Worm (Caenorhabditis elegans) whole organism, L3 larva: Measurements from ENCODE around the gene F52H2.3.
A peak's percentile ranks its signal among the peaks of the same experiment; 100 is the strongest.

Experiments used
- R02D3.7 ChIP-seq: fragments of 150-350 bp; optimal IDR thresholded peaks from 2 replicates; lab custom pipeline; 2014; ENCODE audit warnings: missing biosample characterization, missing genetic modification characterization
- aly-2 ChIP-seq: fragments of 150-350 bp; optimal IDR thresholded peaks from 2 replicates; lab custom pipeline; 2014; ENCODE audit warnings: missing biosample characterization, missing genetic modification characterization
- ama-1 ChIP-seq: fragments of 150-350 bp; optimal IDR thresholded peaks from 2 replicates; lab custom pipeline; 2018
- ceh-82 ChIP-seq: fragments of 150-350 bp; optimal IDR thresholded peaks from 2 replicates; lab custom pipeline; 2014; ENCODE audit warnings: missing biosample characterization, missing genetic modification characterization
- ceh-9 ChIP-seq: sonication (generic microtip); optimal IDR thresholded peaks from 2 replicates; lab custom pipeline; 2018; ENCODE audit warnings: missing biosample characterization, missing genetic modification characterization
- daf-12 ChIP-seq: fragments of 150-350 bp; optimal IDR thresholded peaks from 2 replicates; lab custom pipeline; 2014; ENCODE audit warnings: missing biosample characterization, missing genetic modification reagents, missing genetic modification characterization
- egl-27 ChIP-seq: sonication (generic microtip); optimal IDR thresholded peaks from 4 replicates; lab custom pipeline; 2017; ENCODE audit warnings: missing biosample characterization, missing genetic modification reagents, missing genetic modification characterization
- egl-5 ChIP-seq: fragments of 150-350 bp; optimal IDR thresholded peaks from 2 replicates; lab custom pipeline; 2017; ENCODE audit warnings: missing biosample characterization, missing genetic modification reagents, missing genetic modification characterization, inconsistent platforms
- elt-2 ChIP-seq: sonication (generic microtip); optimal IDR thresholded peaks from 2 replicates; lab custom pipeline; 2016; ENCODE audit warnings: missing genetic modification reagents, mild to moderate bottlenecking, missing genetic modification characterization, missing compliant biosample characterization
- eor-1 ChIP-seq, 2 experiments: fragments of 150-350 bp; optimal IDR thresholded peaks; 2 replicates each; lab custom pipeline; 2014 to 2018; ENCODE audit warnings: missing biosample characterization in 2 of 2, missing genetic modification characterization in 2 of 2
- fkh-10 ChIP-seq: sonication (generic microtip); optimal IDR thresholded peaks from 2 replicates; lab custom pipeline; 2017; ENCODE audit warnings: missing biosample characterization, missing genetic modification reagents, missing genetic modification characterization
- fos-1 ChIP-seq: fragments of 150-350 bp; optimal IDR thresholded peaks from 2 replicates; lab custom pipeline; 2014; ENCODE audit warnings: missing biosample characterization, missing genetic modification characterization
- hmg-11 ChIP-seq: sonication (generic microtip); optimal IDR thresholded peaks from 2 replicates; lab custom pipeline; 2016; ENCODE audit warnings: missing genetic modification characterization, missing compliant biosample characterization
- jun-1 ChIP-seq: fragments of 150-350 bp; optimal IDR thresholded peaks from 2 replicates; lab custom pipeline; 2014; ENCODE audit warnings: missing biosample characterization, missing genetic modification reagents, missing genetic modification characterization
- lin-15B ChIP-seq: fragments of 150-350 bp; optimal IDR thresholded peaks from 2 replicates; lab custom pipeline; 2014; ENCODE audit warnings: missing biosample characterization, missing genetic modification characterization
- lin-39 ChIP-seq: fragments of 150-350 bp; optimal IDR thresholded peaks from 2 replicates; lab custom pipeline; 2018; ENCODE audit warnings: missing biosample characterization, missing genetic modification reagents, missing genetic modification characterization
- lsy-12 ChIP-seq: sonication (generic microtip); optimal IDR thresholded peaks from 2 replicates; lab custom pipeline; 2016; ENCODE audit warnings: mild to moderate bottlenecking, missing genetic modification characterization, missing compliant biosample characterization
- mml-1 ChIP-seq: fragments of 150-350 bp; sonication (generic microtip); optimal IDR thresholded peaks from 3 replicates; lab custom pipeline; 2014; ENCODE audit warnings: missing biosample characterization, missing genetic modification characterization
- nfya-1 ChIP-seq: sonication (generic microtip); optimal IDR thresholded peaks from 2 replicates; lab custom pipeline; 2017; ENCODE audit warnings: missing genetic modification characterization, mild to moderate bottlenecking, missing compliant biosample characterization, antibody characterized with exemption, moderate library complexity; ENCODE audit not compliant: insufficient read depth
- nhr-12 ChIP-seq: fragments of 150-350 bp; optimal IDR thresholded peaks from 2 replicates; lab custom pipeline; 2014; ENCODE audit warnings: missing biosample characterization, missing genetic modification characterization
- nhr-23 ChIP-seq: fragments of 150-350 bp; optimal IDR thresholded peaks from 2 replicates; lab custom pipeline; 2014; ENCODE audit warnings: missing biosample characterization, missing genetic modification reagents, missing genetic modification characterization
- nhr-237 ChIP-seq: fragments of 150-350 bp; optimal IDR thresholded peaks from 2 replicates; lab custom pipeline; 2014; ENCODE audit warnings: missing biosample characterization, missing genetic modification characterization
- nhr-25 ChIP-seq: sonication (generic microtip); optimal IDR thresholded peaks from 2 replicates; lab custom pipeline; 2017; ENCODE audit warnings: missing biosample characterization, missing genetic modification characterization
- nhr-28 ChIP-seq: fragments of 150-350 bp; optimal IDR thresholded peaks from 2 replicates; lab custom pipeline; 2014; ENCODE audit warnings: missing biosample characterization, missing genetic modification characterization
- nhr-43 ChIP-seq: sonication (generic microtip); optimal IDR thresholded peaks from 2 replicates; lab custom pipeline; 2016; ENCODE audit warnings: mild to moderate bottlenecking, missing genetic modification characterization, missing compliant biosample characterization; ENCODE audit not compliant: poor library complexity, severe bottlenecking
- pha-4 ChIP-seq: fragments of 150-350 bp; optimal IDR thresholded peaks from 2 replicates; lab custom pipeline; 2014; ENCODE audit warnings: missing biosample characterization, missing genetic modification reagents, missing genetic modification characterization
- pqm-1 ChIP-seq: fragments of 150-350 bp; optimal IDR thresholded peaks from 2 replicates; lab custom pipeline; 2017; ENCODE audit warnings: missing biosample characterization, missing genetic modification characterization, inconsistent platforms
- sea-2 ChIP-seq: fragments of 150-350 bp; sonication (generic microtip); optimal IDR thresholded peaks from 4 replicates; lab custom pipeline; 2014; ENCODE audit warnings: missing biosample characterization, missing genetic modification reagents, missing genetic modification characterization
- skn-1 ChIP-seq: fragments of 150-350 bp; optimal IDR thresholded peaks from 2 replicates; lab custom pipeline; 2014; ENCODE audit warnings: missing biosample characterization, missing genetic modification characterization
- snpc-4 ChIP-seq: fragments of 150-350 bp; optimal IDR thresholded peaks from 2 replicates; lab custom pipeline; 2014; ENCODE audit warnings: missing biosample characterization, missing genetic modification characterization
- tbx-2 ChIP-seq: sonication (generic microtip); optimal IDR thresholded peaks from 2 replicates; lab custom pipeline; 2016; ENCODE audit warnings: mild to moderate bottlenecking, missing genetic modification characterization, missing compliant biosample characterization
- unc-39 ChIP-seq: sonication (generic microtip); optimal IDR thresholded peaks from 4 replicates; lab custom pipeline; 2017; ENCODE audit warnings: missing biosample characterization, missing genetic modification characterization
- unc-62 ChIP-seq: fragments of 150-350 bp; sonication (generic microtip); optimal IDR thresholded peaks from 4 replicates; lab custom pipeline; 2014; ENCODE audit warnings: missing biosample characterization, missing genetic modification reagents, missing genetic modification characterization
- zag-1 ChIP-seq: fragments of 150-350 bp; optimal IDR thresholded peaks from 2 replicates; lab custom pipeline; 2014; ENCODE audit warnings: missing biosample characterization, missing genetic modification characterization
- ztf-11 ChIP-seq: fragments of 150-350 bp; optimal IDR thresholded peaks from 2 replicates; lab custom pipeline; 2014; ENCODE audit warnings: missing biosample characterization, missing genetic modification characterization

F52H2.3 gene

DNA sequence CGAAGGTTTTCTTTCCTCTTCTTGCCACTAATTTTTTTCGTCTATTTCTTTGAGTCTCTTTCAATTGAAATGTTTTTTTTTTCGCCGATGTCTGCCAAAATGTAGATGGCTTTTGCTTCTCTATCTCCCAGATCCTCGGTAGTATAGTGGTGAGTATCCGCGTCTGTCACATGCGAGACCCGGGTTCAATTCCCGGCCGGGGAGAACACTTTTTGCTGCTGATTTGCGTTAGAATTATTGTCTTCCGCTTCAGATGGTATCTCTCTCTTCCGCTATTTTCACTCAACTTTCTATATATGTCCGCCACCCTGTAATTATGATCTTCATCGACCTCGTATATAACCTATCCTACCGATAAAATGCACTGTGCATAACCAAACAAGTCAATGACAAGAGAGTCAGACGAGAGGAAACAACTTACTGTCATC, 12.6 kb upstream of the F52H2.3 start (continued):
- no peak for TF ChIP-seq mml-1
- no peak for TF ChIP-seq daf-12 (tag; lab: Kevin White, UChicago)
- no peak for TF ChIP-seq unc-39 (tag; lab: Kevin White, UChicago)
- peak; percentile 43 for TF ChIP-seq ceh-82
- no peak for TF ChIP-seq nhr-237
- TF ChIP-seq egl-27 (tag; lab: Kevin White, UChicago), result peak; percentile 76
- TF ChIP-seq nfya-1, result peak; percentile 78
- TF ChIP-seq eor-1 (tag; optimal IDR thresholded peaks at IDR 0.05; lab: Kevin White, UChicago), result no peak
- TF ChIP-seq sea-2 (GFP tag; lab: Kevin White, UChicago), result no peak
- TF ChIP-seq aly-2 (tag; lab: Kevin White, UChicago), result no peak
- no peak for TF ChIP-seq nhr-28 (tag; lab: Kevin White, UChicago)
- TF ChIP-seq fos-1, result no peak
- TF ChIP-seq fkh-10 (GFP tag; lab: Kevin White, UChicago), result no peak
- TF ChIP-seq R02D3.7, result peak; percentile 24
- TF ChIP-seq pqm-1 (tag; lab: Kevin White, UChicago), result peak; percentile 31
- no peak for TF ChIP-seq nhr-12 (tag; lab: Kevin White, UChicago)
- no peak for TF ChIP-seq unc-62 (GFP tag; lab: Kevin White, UChicago)
- peak; percentile 83 for TF ChIP-seq nhr-25 (tag; lab: Kevin White, UChicago)
- TF ChIP-seq tbx-2 (tag; lab: Kevin White, UChicago), result peak; percentile 59
- peak; percentile 76 for TF ChIP-seq lsy-12

DNA sequence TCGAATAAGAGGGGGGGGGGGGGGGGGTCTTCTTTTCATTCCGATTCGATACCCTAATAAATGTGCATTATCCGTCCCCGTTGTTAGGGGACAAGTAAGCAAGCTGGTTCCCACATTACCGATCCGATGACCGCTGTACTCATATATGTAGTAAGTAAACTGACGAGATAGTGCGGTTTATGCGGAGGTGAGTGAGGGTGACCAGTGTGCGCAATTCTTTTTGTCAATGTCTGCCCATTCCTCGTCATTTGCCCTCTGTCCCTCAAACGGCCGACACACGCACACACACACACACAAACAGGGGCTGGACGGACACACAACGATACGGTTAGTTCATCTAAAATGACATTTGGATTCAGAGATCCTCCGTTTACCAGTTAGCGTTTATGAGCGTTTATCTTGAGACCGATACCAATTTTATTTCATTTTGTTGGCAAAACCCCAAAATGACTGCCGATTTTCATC, 11.4 kb upstream of the F52H2.3 start, which contains the start of gene aat-3:
aat-3 (plus strand) TSS at position 51 of the 465 bp plus-strand sequence.
- TF ChIP-seq nhr-25 (tag; lab: Kevin White, UChicago), result peak; percentile 58
- TF ChIP-seq lin-39 (tag; lab: Kevin White, UChicago), result peak; percentile 51
- peak; percentile 10 for TF ChIP-seq nfya-1
- TF ChIP-seq snpc-4 (tag; lab: Kevin White, UChicago), result peak; percentile 33
- peak; percentile 7 for TF ChIP-seq hmg-11
- TF ChIP-seq ztf-11 (tag; lab: Kevin White, UChicago), result no peak
- no peak for TF ChIP-seq ceh-82
- TF ChIP-seq pha-4 (tag; lab: Kevin White, UChicago), result peak; percentile 24
- no peak for TF ChIP-seq ama-1 (lab: Kevin White, UChicago)

DNA sequence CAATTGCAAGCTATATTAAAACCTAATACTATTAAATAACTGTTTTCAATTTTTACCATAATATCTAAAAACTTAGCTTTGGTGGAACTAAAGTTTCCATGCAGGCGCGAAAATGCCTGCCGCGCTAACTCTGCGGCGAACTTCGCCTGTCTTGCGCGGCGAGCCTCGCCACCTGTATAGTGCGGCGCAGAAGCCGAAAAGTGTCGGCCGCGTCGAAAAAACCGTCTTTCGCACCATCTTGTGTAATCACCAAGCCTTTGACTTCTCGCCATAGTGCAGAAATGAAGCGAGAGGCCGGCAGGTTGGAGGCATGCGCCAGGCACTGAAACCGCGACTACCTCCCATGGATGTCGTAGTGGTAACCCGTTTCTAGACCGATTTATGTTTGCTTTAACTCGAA, 10.6 kb upstream of the F52H2.3 start:
- TF ChIP-seq snpc-4 (tag; lab: Kevin White, UChicago) (peak; percentile 16), nhr-23 (no peak), nhr-43 (tag; lab: Kevin White, UChicago) (no peak)

DNA sequence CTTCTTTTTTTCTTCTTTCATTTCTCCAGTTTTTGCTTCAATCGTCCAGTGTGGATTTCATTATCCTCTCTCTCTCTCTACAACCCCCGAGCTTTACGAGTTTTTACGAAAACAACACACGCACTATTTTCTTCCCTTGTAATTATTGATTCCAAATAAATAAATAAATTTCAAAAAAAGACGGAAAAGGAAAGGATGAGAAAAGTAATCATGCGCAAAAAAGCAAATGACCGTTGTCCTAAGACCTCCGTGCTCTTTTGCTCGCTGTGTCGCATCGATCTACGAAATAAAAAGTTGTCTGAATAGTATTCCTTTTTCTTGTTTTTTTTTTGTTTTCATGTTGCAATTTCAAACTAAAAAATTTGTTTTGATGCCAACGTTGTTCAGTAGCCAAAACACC, 9.8 kb upstream of the F52H2.3 start:
- TF ChIP-seq R02D3.7 (no peak), elt-2 (tag; lab: Kevin White, UChicago) (no peak), aly-2 (tag; lab: Kevin White, UChicago) (no peak), egl-5 (tag; lab: Kevin White, UChicago) (no peak), nhr-28 (tag; lab: Kevin White, UChicago) (no peak), daf-12 (tag; lab: Kevin White, UChicago) (no peak), nfya-1 (no peak), unc-39 (tag; lab: Kevin White, UChicago) (no peak), ztf-11 (tag; lab: Kevin White, UChicago) (no peak), mml-1 (no peak), egl-27 (tag; lab: Kevin White, UChicago) (no peak), ceh-9 (tag; lab: Kevin White, UChicago) (no peak)

DNA sequence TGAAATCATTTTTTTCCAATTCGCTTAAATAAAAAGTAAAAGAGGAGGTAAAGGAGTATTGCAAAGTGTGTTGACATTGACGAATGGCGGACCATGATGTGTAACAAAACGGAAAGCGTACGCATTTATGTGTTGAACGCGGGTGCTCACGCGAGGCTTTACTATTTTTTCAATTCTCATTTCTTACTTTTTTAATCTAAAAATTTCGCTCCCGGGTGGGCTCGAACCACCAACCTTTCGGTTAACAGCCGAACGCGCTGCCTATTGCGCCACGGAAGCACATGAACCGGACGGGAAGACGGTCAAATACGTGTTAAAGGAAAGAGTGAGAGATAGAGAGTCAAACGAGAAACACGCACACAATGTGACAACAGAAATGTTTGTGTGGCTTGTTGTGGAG, 8.5 kb upstream of the F52H2.3 start:
- TF ChIP-seq pqm-1 (tag; lab: Kevin White, UChicago) (peak; percentile 38), lin-39 (tag; lab: Kevin White, UChicago) (peak; percentile 30), lin-15B (tag; lab: Kevin White, UChicago) (peak; percentile 18), hmg-11 (peak; percentile 78), pha-4 (tag; lab: Kevin White, UChicago) (peak; percentile 70), lsy-12 (peak; percentile 44), zag-1 (tag; lab: Kevin White, UChicago) (no peak), skn-1 (tag; lab: Kevin White, UChicago) (peak; percentile 33), ztf-11 (tag; lab: Kevin White, UChicago) (no peak), jun-1 (peak; percentile 39), elt-2 (tag; lab: Kevin White, UChicago) (peak; percentile 58), snpc-4 (tag; lab: Kevin White, UChicago) (peak; percentile 13), nfya-1 (peak; percentile 66), mml-1 (no peak), unc-39 (tag; lab: Kevin White, UChicago) (no peak), ceh-82 (no peak), fos-1 (peak; percentile 62), unc-62 (GFP tag; lab: Kevin White, UChicago) (no peak), egl-27 (tag; lab: Kevin White, UChicago) (peak; percentile 51), nhr-25 (tag; lab: Kevin White, UChicago) (peak; percentile 39), nhr-43 (tag; lab: Kevin White, UChicago) (peak; percentile 37), tbx-2 (tag; lab: Kevin White, UChicago) (peak; percentile 43)
